Fruit fly (Drosophila melanogaster): ENCODE data around the gene ClC-a.

The ClC-a gene

DNA sequence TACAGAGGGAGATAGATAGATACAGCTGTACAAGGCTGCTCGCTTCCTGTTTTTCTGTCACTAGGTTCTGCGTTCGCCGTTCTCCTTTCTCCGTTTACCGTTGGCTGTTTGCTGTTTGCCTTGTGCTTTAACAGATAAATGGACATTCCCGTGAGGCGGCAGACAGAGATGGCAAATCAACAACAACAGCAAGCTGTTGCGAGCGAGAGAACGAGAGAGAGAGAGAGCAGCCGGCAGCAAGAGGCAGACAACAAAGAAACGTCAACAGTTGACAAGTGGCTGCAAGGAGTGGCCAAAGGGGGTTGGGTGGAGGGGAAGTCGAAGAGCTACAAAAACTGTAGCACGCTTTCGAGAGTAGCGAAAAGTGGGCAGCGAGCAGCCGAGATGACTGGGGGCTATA lies 20.4 kb upstream of the ClC-a start:
- peak; percentile 63 for TF ChIP-seq Eip78C (GFP tag)
- TF ChIP-seq eg (GFP tag; IDR thresholded peaks at IDR 0.05), result 0 out of 3 replicates have a peak, but pooled peaks have one; percentile 24
- no peak for TF ChIP-seq CG11762 (GFP tag; optimal IDR thresholded peaks at IDR 0.05; ENCODE audit: insufficient read depth)
- TF ChIP-seq CG32006 (GFP tag; optimal IDR thresholded peaks at IDR 0.05), result peak; percentile 16
- peak; percentile 25 for TF ChIP-seq Sox14 (GFP tag; optimal IDR thresholded peaks at IDR 0.05)
- TF ChIP-seq OdsH (GFP tag; optimal IDR thresholded peaks at IDR 0.05), result no peak
- peak; percentile 34 for TF ChIP-seq dsx (GFP tag; optimal IDR thresholded peaks at IDR 0.05; ENCODE audit: poor library complexity, severe bottlenecking)
- TF ChIP-seq ss (GFP tag; optimal IDR thresholded peaks at IDR 0.05), result peak in 1 of 2 experiments; percentile 33
- TF ChIP-seq achi (GFP tag; optimal IDR thresholded peaks at IDR 0.05), result peak; percentile 0

dm6 chr3R:11830757-11831586 lies 18.0 kb upstream of the ClC-a start:
- TF ChIP-seq Eip78C (GFP tag) (peak; percentile 66), salr (GFP tag; optimal IDR thresholded peaks at IDR 0.05) (peak in 1 of 2 experiments; percentile 11), OdsH (GFP tag; optimal IDR thresholded peaks at IDR 0.05) (peak; percentile 36), CG8119 (GFP tag; IDR thresholded peaks at IDR 0.05) (peak; percentile 16; the same call in 1 of the 3 replicates), eg (GFP tag; IDR thresholded peaks at IDR 0.05) (peak; percentile 56; the same call in 2 of the 3 replicates), acj6 (GFP tag; optimal IDR thresholded peaks at IDR 0.05) (peak; percentile 22), fkh (GFP tag; optimal IDR thresholded peaks at IDR 0.05) (no peak), CG10631 (GFP tag; optimal IDR thresholded peaks at IDR 0.05) (no peak), Hr4 (GFP tag; optimal IDR thresholded peaks at IDR 0.05) (no peak), ss (GFP tag; optimal IDR thresholded peaks at IDR 0.05) (no peak), achi (GFP tag; optimal IDR thresholded peaks at IDR 0.05) (peak; percentile 21), fd85E (GFP tag; optimal IDR thresholded peaks at IDR 0.05) (no peak), Gug (GFP tag; IDR thresholded peaks at IDR 0.05) (0 out of 2 replicates have a peak, but pooled peaks have one; percentile 10), CG6163 (GFP tag; IDR thresholded peaks at IDR 0.05) (peak; percentile 9; the same call in 1 of the 3 replicates), CG32006 (GFP tag; optimal IDR thresholded peaks at IDR 0.05) (peak; percentile 55)

DNA sequence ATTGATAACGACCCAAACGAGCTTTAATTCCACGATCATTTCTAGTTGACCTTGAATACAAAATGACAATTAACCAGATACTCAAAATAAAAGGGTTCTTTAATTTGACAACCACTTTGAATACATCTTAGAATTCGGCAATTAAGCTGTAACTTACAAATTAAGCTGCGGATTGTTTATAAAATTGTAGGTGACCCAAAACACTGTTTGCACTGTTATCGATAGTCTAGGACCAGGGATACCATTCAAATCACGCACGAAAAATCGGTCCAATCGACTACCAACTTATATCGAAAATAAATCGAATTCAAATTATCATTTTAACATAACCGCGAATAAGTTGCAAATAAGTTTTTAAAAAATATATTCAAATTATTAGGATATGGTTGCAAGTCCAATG lies 9.3 kb upstream of the ClC-a start, which contains the start of gene Kyat:
Gene Kyat, minus strand, starts transcription at position 228 of the 400 bp plus-strand sequence.
- TF ChIP-seq salr (GFP tag; optimal IDR thresholded peaks at IDR 0.05), result no peak
- TF ChIP-seq Eip78C (GFP tag), result peak; percentile 35
- TF ChIP-seq Eip93F (GFP tag; optimal IDR thresholded peaks at IDR 0.05), result no peak
- no peak for TF ChIP-seq CG11294 (GFP tag; IDR thresholded peaks at IDR 0.05)
- no peak for TF ChIP-seq Sox102F (GFP tag; optimal IDR thresholded peaks at IDR 0.05)
- no peak for TF ChIP-seq spab (GFP tag; optimal IDR thresholded peaks at IDR 0.05)
- TF ChIP-seq CG10669 (GFP tag; optimal IDR thresholded peaks at IDR 0.05), result no peak
- peak; percentile 93 for TF ChIP-seq svp (GFP tag)
- TF ChIP-seq CG11902 (GFP tag; optimal IDR thresholded peaks at IDR 0.05), result no peak
- TF ChIP-seq Sox14 (GFP tag; optimal IDR thresholded peaks at IDR 0.05), result no peak
- TF ChIP-seq CG34406 (GFP tag; optimal IDR thresholded peaks at IDR 0.05), result no peak
- no peak for TF ChIP-seq CG8632 (GFP tag; optimal IDR thresholded peaks at IDR 0.05)
- no peak for TF ChIP-seq CG9139 (GFP tag; optimal IDR thresholded peaks at IDR 0.05)
- TF ChIP-seq esn (GFP tag; optimal IDR thresholded peaks at IDR 0.05), result peak; percentile 22
- TF ChIP-seq CG8319 (GFP tag; optimal IDR thresholded peaks at IDR 0.05), result peak; percentile 99
- TF ChIP-seq acj6 (GFP tag; optimal IDR thresholded peaks at IDR 0.05), result no peak
- no peak for TF ChIP-seq CG8119 (GFP tag; IDR thresholded peaks at IDR 0.05)
- no peak for TF ChIP-seq fd85E (GFP tag; optimal IDR thresholded peaks at IDR 0.05)
- TF ChIP-seq Hr38 (GFP tag; optimal IDR thresholded peaks at IDR 0.05), result no peak
- no peak for TF ChIP-seq CG32006 (GFP tag; optimal IDR thresholded peaks at IDR 0.05)
- no peak for TF ChIP-seq CG1621 (tag; optimal IDR thresholded peaks at IDR 0.05)
- no peak for TF ChIP-seq CG15336 (GFP tag; IDR thresholded peaks at IDR 0.05)
- no peak for TF ChIP-seq CG11762 (GFP tag; optimal IDR thresholded peaks at IDR 0.05; ENCODE audit: insufficient read depth)
- TF ChIP-seq vri (GFP tag; optimal IDR thresholded peaks at IDR 0.05), result no peak
- no peak for TF ChIP-seq net (GFP tag; optimal IDR thresholded peaks at IDR 0.05)
- no peak for TF ChIP-seq ss (GFP tag; optimal IDR thresholded peaks at IDR 0.05)
- TF ChIP-seq CG7368 (GFP tag; optimal IDR thresholded peaks at IDR 0.05), result no peak
- peak; percentile 95 for TF ChIP-seq fkh (GFP tag; optimal IDR thresholded peaks at IDR 0.05)
- TF ChIP-seq CG10631 (GFP tag; optimal IDR thresholded peaks at IDR 0.05), result no peak
- TF ChIP-seq Gug (GFP tag; IDR thresholded peaks at IDR 0.05), result no peak
- no peak for TF ChIP-seq Hr4 (GFP tag; optimal IDR thresholded peaks at IDR 0.05)
- no peak for TF ChIP-seq cyc (GFP tag; optimal IDR thresholded peaks at IDR 0.05)
- TF ChIP-seq Eip75B (GFP tag; optimal IDR thresholded peaks at IDR 0.05), result no peak
- no peak for TF ChIP-seq topi (GFP tag; optimal IDR thresholded peaks at IDR 0.05)
- peak; percentile 56 for TF ChIP-seq dsx (GFP tag; optimal IDR thresholded peaks at IDR 0.05; ENCODE audit: poor library complexity, severe bottlenecking)
- no peak for TF ChIP-seq Lpt (GFP tag; optimal IDR thresholded peaks at IDR 0.05)
- no peak for TF ChIP-seq CG6854 (GFP tag; optimal IDR thresholded peaks at IDR 0.05)
- no peak for TF ChIP-seq CG6163 (GFP tag; IDR thresholded peaks at IDR 0.05)
- no peak for TF ChIP-seq pdm3 (GFP tag; optimal IDR thresholded peaks at IDR 0.05)
- peak; percentile 2 for TF ChIP-seq CG3032 (tag; optimal IDR thresholded peaks at IDR 0.05)
